Worm (Caenorhabditis elegans) whole organism, L2 larva: ENCODE results near the gene rcq-5.

ENCODE experiments used
- C34F6.9 ChIP-seq: fragments of 150-350 bp; optimal IDR thresholded peaks from 2 replicates; lab custom pipeline; 2014; ENCODE audit warnings: missing biosample characterization, missing genetic modification characterization
- F13H6.1 ChIP-seq: sonication (generic microtip); optimal IDR thresholded peaks from 2 replicates; lab custom pipeline; 2016; ENCODE audit warnings: missing genetic modification characterization, missing compliant biosample characterization
- Y55F3AM.14 ChIP-seq: fragments of 200-800 bp; sonication (Bioruptor generic); optimal IDR thresholded peaks from 2 replicates; lab custom pipeline; 2018; ENCODE audit warnings: mild to moderate bottlenecking, missing genetic modification characterization, missing compliant biosample characterization
- ZK546.5 ChIP-seq: sonication (generic microtip); optimal IDR thresholded peaks from 2 replicates; lab custom pipeline; 2017; ENCODE audit warnings: missing biosample characterization, missing genetic modification characterization
- aly-2 ChIP-seq: fragments of 150-350 bp; optimal IDR thresholded peaks from 2 replicates; lab custom pipeline; 2014; ENCODE audit warnings: missing biosample characterization, missing genetic modification characterization
- ama-1 ChIP-seq: fragments of 150-350 bp; optimal IDR thresholded peaks from 2 replicates; lab custom pipeline; 2018; ENCODE audit warnings: inconsistent platforms
- blmp-1 ChIP-seq: sonication (generic microtip); optimal IDR thresholded peaks from 2 replicates; lab custom pipeline; 2017; ENCODE audit warnings: missing genetic modification characterization, mild to moderate bottlenecking, missing compliant biosample characterization, antibody characterized with exemption, moderate library complexity; ENCODE audit not compliant: insufficient read depth
- ceh-16 ChIP-seq: fragments of 150-350 bp; optimal IDR thresholded peaks from 2 replicates; lab custom pipeline; 2014; ENCODE audit warnings: missing biosample characterization, missing genetic modification characterization
- ceh-82 ChIP-seq: fragments of 150-350 bp; optimal IDR thresholded peaks from 2 replicates; lab custom pipeline; 2014; ENCODE audit warnings: missing biosample characterization, missing genetic modification characterization
- crh-2 ChIP-seq: sonication (generic microtip); optimal IDR thresholded peaks from 2 replicates; lab custom pipeline; 2017; ENCODE audit warnings: missing biosample characterization, missing genetic modification characterization
- elt-1 ChIP-seq: fragments of 150-350 bp; optimal IDR thresholded peaks from 2 replicates; lab custom pipeline; 2014; ENCODE audit warnings: missing biosample characterization, missing genetic modification characterization
- elt-3 ChIP-seq: sonication (generic microtip); optimal IDR thresholded peaks from 2 replicates; lab custom pipeline; 2017; ENCODE audit warnings: missing biosample characterization, missing genetic modification characterization
- fos-1 ChIP-seq: fragments of 150-350 bp; optimal IDR thresholded peaks from 2 replicates; lab custom pipeline; 2014; ENCODE audit warnings: missing biosample characterization, missing genetic modification characterization
- gmeb-1 ChIP-seq: fragments of 150-350 bp; optimal IDR thresholded peaks from 2 replicates; lab custom pipeline; 2014; ENCODE audit warnings: missing biosample characterization, missing genetic modification characterization
- lin-11 ChIP-seq: fragments of 150-350 bp; sonication (generic microtip); optimal IDR thresholded peaks from 2 replicates; lab custom pipeline; 2014; ENCODE audit warnings: missing biosample characterization, missing genetic modification characterization, inconsistent platforms, mixed read lengths
- lin-39 ChIP-seq: fragments of 150-350 bp; optimal IDR thresholded peaks from 2 replicates; lab custom pipeline; 2014; ENCODE audit warnings: missing biosample characterization, missing genetic modification reagents, missing genetic modification characterization
- lsy-2 ChIP-seq, 2 experiments: fragments of 150-350 bp in 1 of 2; sonication (generic microtip) in 1 of 2; optimal IDR thresholded peaks; 2 replicates each; lab custom pipeline; 2014 to 2017; ENCODE audit warnings: missing biosample characterization in 2 of 2, missing genetic modification characterization in 2 of 2
- mbf-1 ChIP-seq: sonication (generic microtip); optimal IDR thresholded peaks from 2 replicates; lab custom pipeline; 2017; ENCODE audit warnings: missing biosample characterization, missing genetic modification characterization
- mdl-1 ChIP-seq, 2 experiments: fragments of 150-350 bp in 1 of 2; sonication (generic microtip) in 1 of 2; optimal IDR thresholded peaks; 2 replicates each; lab custom pipeline; 2017; ENCODE audit warnings: missing biosample characterization in 2 of 2, missing genetic modification characterization in 2 of 2
- nhr-10 ChIP-seq: sonication (generic microtip); optimal IDR thresholded peaks from 2 replicates; lab custom pipeline; 2017; ENCODE audit warnings: missing biosample characterization, missing genetic modification characterization
- nhr-12 ChIP-seq: fragments of 150-350 bp; optimal IDR thresholded peaks from 2 replicates; lab custom pipeline; 2014; ENCODE audit warnings: missing biosample characterization, missing genetic modification characterization
- nhr-129 ChIP-seq: fragments of 150-350 bp; optimal IDR thresholded peaks from 2 replicates; lab custom pipeline; 2014; ENCODE audit warnings: missing biosample characterization, missing genetic modification characterization
- nhr-23 ChIP-seq: fragments of 150-350 bp; optimal IDR thresholded peaks from 2 replicates; lab custom pipeline; 2014; ENCODE audit warnings: missing biosample characterization, missing genetic modification reagents, missing genetic modification characterization
- nhr-237 ChIP-seq: fragments of 150-350 bp; optimal IDR thresholded peaks from 2 replicates; lab custom pipeline; 2014; ENCODE audit warnings: missing biosample characterization, missing genetic modification characterization
- nhr-25 ChIP-seq: fragments of 150-350 bp; sonication (generic microtip); optimal IDR thresholded peaks from 3 replicates; lab custom pipeline; 2014; ENCODE audit warnings: missing biosample characterization, missing genetic modification characterization
- nhr-6 ChIP-seq: fragments of 150-350 bp; optimal IDR thresholded peaks from 2 replicates; lab custom pipeline; 2014; ENCODE audit warnings: missing biosample characterization, missing genetic modification characterization
- nhr-77 ChIP-seq: fragments of 150-350 bp; optimal IDR thresholded peaks from 2 replicates; lab custom pipeline; 2014; ENCODE audit warnings: missing biosample characterization, missing genetic modification characterization
- peb-1 ChIP-seq: fragments of 150-350 bp; optimal IDR thresholded peaks from 2 replicates; lab custom pipeline; 2014; ENCODE audit warnings: missing biosample characterization, missing genetic modification characterization
- sem-4 ChIP-seq: fragments of 150-350 bp; optimal IDR thresholded peaks from 2 replicates; lab custom pipeline; 2014; ENCODE audit warnings: missing biosample characterization, missing genetic modification reagents, missing genetic modification characterization
- skn-1 ChIP-seq: sonication (generic microtip); optimal IDR thresholded peaks from 2 replicates; lab custom pipeline; 2017; ENCODE audit warnings: missing biosample characterization, missing genetic modification characterization
- sma-3 ChIP-seq: sonication (generic microtip); optimal IDR thresholded peaks from 2 replicates; lab custom pipeline; 2016; ENCODE audit warnings: missing genetic modification reagents, missing genetic modification characterization, missing compliant biosample characterization
- snpc-4 ChIP-seq: fragments of 150-350 bp; optimal IDR thresholded peaks from 2 replicates; lab custom pipeline; 2014; ENCODE audit warnings: missing biosample characterization, missing genetic modification characterization
- unc-39 ChIP-seq: fragments of 150-350 bp; optimal IDR thresholded peaks from 2 replicates; lab custom pipeline; 2014; ENCODE audit warnings: missing biosample characterization, missing genetic modification characterization
- unc-55 ChIP-seq: fragments of 150-350 bp; sonication (generic microtip); optimal IDR thresholded peaks from 3 replicates; lab custom pipeline; 2014; ENCODE audit warnings: missing biosample characterization, missing genetic modification reagents, missing genetic modification characterization
- unc-62 ChIP-seq: fragments of 150-350 bp; optimal IDR thresholded peaks from 2 replicates; lab custom pipeline; 2014; ENCODE audit warnings: missing biosample characterization, missing genetic modification reagents, missing genetic modification characterization
- ztf-1 ChIP-seq: fragments of 200-800 bp; sonication (Bioruptor generic); conservative IDR thresholded peaks from 2 replicates; pipeline ENCODE4 v1.3.6; 2022; ENCODE audit warnings: missing genetic modification characterization, missing compliant biosample characterization
- ztf-4 ChIP-seq: fragments of 150-350 bp; optimal IDR thresholded peaks from 2 replicates; lab custom pipeline; 2014; ENCODE audit warnings: missing biosample characterization, missing genetic modification characterization

rcq-5 gene

ce11 chrIII:4094681-4095080 lies 36.9 kb upstream of the rcq-5 start, which contains the start of gene rnr-2:
Gene rnr-2, minus strand, starts transcription at chrIII:4094921.
- no peak for TF ChIP-seq nhr-12 (tag; lab: Kevin White, UChicago)
- TF ChIP-seq nhr-23, result no peak
- TF ChIP-seq nhr-129 (tag; lab: Kevin White, UChicago), result peak; percentile 33
- TF ChIP-seq gmeb-1 (tag; lab: Kevin White, UChicago), result no peak
- TF ChIP-seq skn-1 (tag; lab: Kevin White, UChicago), result no peak
- peak; percentile 7 for TF ChIP-seq unc-55
- no peak for TF ChIP-seq nhr-237
- TF ChIP-seq nhr-6 (tag; lab: Kevin White, UChicago), result no peak
- TF ChIP-seq lin-11 (tag; lab: Kevin White, UChicago), result no peak
- TF ChIP-seq lsy-2 (tag; optimal IDR thresholded peaks at IDR 0.05; lab: Kevin White, UChicago), result peak in 1 of 2 experiments; percentile 4
- no peak for TF ChIP-seq lin-39
- no peak for TF ChIP-seq crh-2 (tag; lab: Kevin White, UChicago)
- no peak for TF ChIP-seq peb-1
- TF ChIP-seq, all 48 proteins: peak for 3

DNA sequence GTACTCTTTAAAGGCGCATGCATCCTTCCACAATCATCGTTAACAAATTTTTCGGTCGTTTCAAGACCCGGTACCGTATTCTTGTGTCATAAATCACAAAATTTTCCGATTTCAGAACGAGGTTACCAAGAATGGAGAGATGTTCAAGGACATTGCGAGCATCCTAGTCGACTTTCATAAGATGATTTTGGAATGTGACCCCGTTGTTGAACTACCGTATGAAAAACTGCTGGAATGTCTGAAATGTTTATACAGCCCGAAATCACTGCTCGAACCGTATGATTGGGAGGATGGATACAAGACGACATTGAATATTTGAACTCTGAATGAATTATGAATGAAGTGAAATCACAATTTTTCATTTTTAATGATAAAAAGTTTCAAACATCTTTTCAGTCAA lies 35.2 kb upstream of the rcq-5 start:
- no peak for TF ChIP-seq F13H6.1 (tag; lab: Kevin White, UChicago)
- no peak for TF ChIP-seq unc-39 (tag; lab: Kevin White, UChicago)
- TF ChIP-seq blmp-1 (tag; lab: Kevin White, UChicago), result no peak
- TF ChIP-seq mbf-1 (tag; lab: Kevin White, UChicago), result no peak
- no peak for TF ChIP-seq elt-1 (tag; lab: Kevin White, UChicago)
- no peak for TF ChIP-seq Y55F3AM.14
- TF ChIP-seq sem-4 (tag; lab: Kevin White, UChicago), result no peak
- TF ChIP-seq ceh-82, result no peak
- no peak for TF ChIP-seq sma-3 (GFP tag; lab: Kevin White, UChicago)
- no peak for TF ChIP-seq nhr-10 (tag; lab: Kevin White, UChicago)
- TF ChIP-seq ZK546.5 (tag; lab: Kevin White, UChicago), result no peak
- TF ChIP-seq unc-62 (GFP tag; lab: Kevin White, UChicago), result no peak
- no peak for TF ChIP-seq ztf-1 (GFP tag; lab: Robert Waterston, UW)
- no peak for TF ChIP-seq C34F6.9 (tag; lab: Kevin White, UChicago)
- TF ChIP-seq ama-1 (lab: Kevin White, UChicago), result no peak
- TF ChIP-seq nhr-6 (tag; lab: Kevin White, UChicago), result no peak
- no peak for TF ChIP-seq mdl-1 (tag; optimal IDR thresholded peaks at IDR 0.05; lab: Kevin White, UChicago)
- TF ChIP-seq nhr-129 (tag; lab: Kevin White, UChicago), result no peak
- no peak for TF ChIP-seq snpc-4 (tag; lab: Kevin White, UChicago)

- no peak for TF ChIP-seq Y55F3AM.14
- no peak for TF ChIP-seq ceh-16 (tag; lab: Kevin White, UChicago)
- no peak for TF ChIP-seq nhr-237
- TF ChIP-seq nhr-77 (tag; lab: Kevin White, UChicago), result no peak
- TF ChIP-seq nhr-10 (tag; lab: Kevin White, UChicago), result no peak
- TF ChIP-seq unc-62 (GFP tag; lab: Kevin White, UChicago), result no peak
- TF ChIP-seq gmeb-1 (tag; lab: Kevin White, UChicago), result no peak
- TF ChIP-seq unc-55, result no peak
- no peak for TF ChIP-seq elt-3 (tag; lab: Kevin White, UChicago)
- TF ChIP-seq fos-1, result no peak
- TF ChIP-seq aly-2 (tag; lab: Kevin White, UChicago), result no peak
- no peak for TF ChIP-seq nhr-6 (tag; lab: Kevin White, UChicago)
- TF ChIP-seq blmp-1 (tag; lab: Kevin White, UChicago), result no peak
- no peak for TF ChIP-seq ztf-1 (GFP tag; lab: Robert Waterston, UW)
- no peak for TF ChIP-seq nhr-129 (tag; lab: Kevin White, UChicago)
- no peak for TF ChIP-seq nhr-25
- no peak for TF ChIP-seq ZK546.5 (tag; lab: Kevin White, UChicago)
- TF ChIP-seq nhr-23, result no peak
- no peak for TF ChIP-seq ztf-4 (tag; lab: Kevin White, UChicago)
Observed at ce11 chrIII:4092020-4092419, 34.2 kb upstream of the rcq-5 start, which contains the start of gene C03C10.5. Gene C03C10.5, minus strand, starts transcription at chrIII:4092120.

DNA sequence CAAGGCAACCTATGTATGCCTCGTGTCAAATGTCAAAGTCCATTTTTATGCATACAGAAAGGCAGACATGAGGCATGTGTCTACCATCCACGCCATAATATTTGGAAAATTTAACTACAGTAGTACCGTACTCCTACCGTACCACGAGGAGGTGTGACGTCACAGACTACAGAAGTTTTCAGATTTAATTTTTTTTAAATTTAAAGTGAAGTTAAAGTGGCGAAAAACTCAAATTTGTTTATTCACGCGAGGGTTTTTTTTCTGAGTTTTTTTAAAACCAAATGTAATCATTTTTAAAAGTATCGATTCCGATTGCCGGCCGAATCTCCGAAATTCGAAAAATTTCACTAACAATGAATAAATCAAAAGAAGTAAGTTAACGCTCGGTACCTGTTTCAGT lies 33.0 kb upstream of the rcq-5 start, which contains the start of gene C03C10.2:
Gene C03C10.2, plus strand, starts transcription at position 301 of the 400 bp plus-strand sequence.
- TF ChIP-seq Y55F3AM.14, result no peak
- TF ChIP-seq unc-62 (GFP tag; lab: Kevin White, UChicago), result no peak
- no peak for TF ChIP-seq lsy-2 (tag; optimal IDR thresholded peaks at IDR 0.05; lab: Kevin White, UChicago)
- no peak for TF ChIP-seq mdl-1 (tag; optimal IDR thresholded peaks at IDR 0.05; lab: Kevin White, UChicago)
- no peak for TF ChIP-seq ztf-4 (tag; lab: Kevin White, UChicago)
